Worm (Caenorhabditis elegans) whole organism, late embryonic: Measurements from ENCODE around the gene dhcr-24.

Experiments used
- ama-1 ChIP-seq: fragments of 150-350 bp; optimal IDR thresholded peaks from 2 replicates; lab custom pipeline; 2014
- ceh-2 ChIP-seq: sonication (generic microtip); optimal IDR thresholded peaks from 2 replicates; lab custom pipeline; 2016; ENCODE audit warnings: missing genotype, missing genetic modification characterization, missing compliant biosample characterization
- ceh-9 ChIP-seq: sonication (generic microtip); optimal IDR thresholded peaks from 2 replicates; lab custom pipeline; 2016; ENCODE audit warnings: mild to moderate bottlenecking, missing genetic modification characterization, inconsistent platforms, missing compliant biosample characterization
- elt-2 ChIP-seq: sonication (generic microtip); optimal IDR thresholded peaks from 2 replicates; lab custom pipeline; 2016; ENCODE audit warnings: missing genetic modification reagents, missing genetic modification characterization, missing compliant biosample characterization
- fkh-10 ChIP-seq: fragments of 150-350 bp; optimal IDR thresholded peaks from 2 replicates; lab custom pipeline; 2014; ENCODE audit warnings: missing biosample characterization, missing genetic modification reagents, missing genetic modification characterization
- lin-11 ChIP-seq: fragments of 200-800 bp; sonication (Bioruptor generic); optimal IDR thresholded peaks from 2 replicates; lab custom pipeline; 2018; ENCODE audit warnings: mild to moderate bottlenecking, missing genetic modification characterization, missing compliant biosample characterization
- mec-3 ChIP-seq: sonication (generic microtip); optimal IDR thresholded peaks from 2 replicates; lab custom pipeline; 2016; ENCODE audit warnings: borderline replicate concordance, missing genetic modification characterization, missing compliant biosample characterization
- pag-3 ChIP-seq: sonication (generic microtip); optimal IDR thresholded peaks from 2 replicates; lab custom pipeline; 2016; ENCODE audit warnings: missing compliant biosample characterization, missing genetic modification characterization, borderline replicate concordance
- pqm-1 ChIP-seq: sonication (generic microtip); optimal IDR thresholded peaks from 2 replicates; lab custom pipeline; 2016; ENCODE audit warnings: missing genetic modification characterization, missing compliant biosample characterization
- rnt-1 ChIP-seq: sonication (generic microtip); optimal IDR thresholded peaks from 2 replicates; lab custom pipeline; 2016; ENCODE audit warnings: missing genetic modification characterization, missing compliant biosample characterization
- unc-3 ChIP-seq, 2 experiments: fragments of 200-800 bp in 1 of 2; sonication (Bioruptor generic) in 1 of 2; sonication (generic microtip) in 1 of 2; conservative IDR thresholded peaks in 1 of 2; optimal IDR thresholded peaks in 1 of 2; 2 replicates each; pipeline versions ENCODE4 v1.3.6 to Lab custom; 2016 to 2022; ENCODE audit warnings: missing compliant biosample characterization in 2 of 2, missing genetic modification characterization in 2 of 2, missing genetic modification reagents in 1 of 2

DNA sequence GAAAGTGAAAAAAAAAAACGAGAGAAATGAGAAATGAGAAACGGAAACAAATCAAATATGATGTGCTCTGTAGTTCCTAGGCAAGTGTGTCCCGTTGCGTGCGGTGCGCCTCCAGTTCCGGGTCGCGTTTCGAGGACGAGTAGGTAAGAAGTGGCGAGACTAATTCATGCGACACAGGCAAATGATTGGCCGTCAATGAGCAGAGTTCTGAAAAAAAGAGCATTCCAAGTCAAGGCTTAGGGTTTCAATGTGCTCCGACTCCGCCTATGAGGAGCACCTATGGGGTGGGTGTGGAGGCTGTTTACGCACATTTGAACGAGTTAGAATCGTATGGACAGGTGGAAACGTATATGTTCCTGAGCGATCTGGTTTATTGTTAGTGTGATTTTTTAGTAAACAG, 20.6 kb downstream of the dhcr-24 start:
- TF ChIP-seq fkh-10 (GFP tag; lab: Kevin White, UChicago): no peak
- no peak for TF ChIP-seq ceh-9 (tag; lab: Kevin White, UChicago)
- TF ChIP-seq unc-3 (GFP tag; conservative IDR thresholded peaks at IDR 0.05; lab: Robert Waterston, UW): no peak
- TF ChIP-seq unc-3 (tag; optimal IDR thresholded peaks at IDR 0.05; lab: Kevin White, UChicago): no peak
- no peak for TF ChIP-seq lin-11 (tag; lab: Kevin White, UChicago)
- TF ChIP-seq pqm-1: no peak
- TF ChIP-seq ama-1 (lab: Kevin White, UChicago): no peak
- no peak for TF ChIP-seq rnt-1 (tag; lab: Kevin White, UChicago)
- no peak for TF ChIP-seq ceh-2 (tag; lab: Kevin White, UChicago)
- no peak for TF ChIP-seq pag-3
- no peak for TF ChIP-seq mec-3
- no peak for TF ChIP-seq elt-2
